Fruit fly (Drosophila melanogaster) whole organism, adult: ENCODE data around the gene Eig71Ed.

Experiments
- CG11617 ChIP-seq: fragments of 200-800 bp; sonication (Bioruptor generic); optimal IDR thresholded peaks from 2 replicates; lab custom pipeline; 2017; ENCODE audit warnings: mild to moderate bottlenecking, missing biosample characterization, missing genetic modification reagents, missing genetic modification characterization
- CG12768 ChIP-seq: fragments of 200-800 bp; sonication (Bioruptor generic); optimal IDR thresholded peaks from 2 replicates; lab custom pipeline; 2017; ENCODE audit warnings: missing biosample characterization, missing genetic modification characterization, mild to moderate bottlenecking, moderate library complexity, missing genetic modification reagents
- CG14711 ChIP-seq: fragments of 200-800 bp; sonication (Bioruptor generic); optimal IDR thresholded peaks from 2 replicates; lab custom pipeline; 2018; ENCODE audit warnings: missing biosample characterization, mild to moderate bottlenecking, missing genetic modification characterization, moderate library complexity
- CG1620 ChIP-seq: fragments of 200-800 bp; sonication (Bioruptor generic); optimal IDR thresholded peaks from 2 replicates; lab custom pipeline; 2016; ENCODE audit warnings: missing biosample characterization, missing genetic modification characterization
- CG33017 ChIP-seq: fragments of 200-800 bp; sonication (Bioruptor generic); optimal IDR thresholded peaks from 2 replicates; lab custom pipeline; 2018; ENCODE audit warnings: missing biosample characterization, mild to moderate bottlenecking, missing genetic modification characterization, moderate library complexity
- CG5204 ChIP-seq: fragments of 200-800 bp; sonication (Bioruptor generic); optimal IDR thresholded peaks from 2 replicates; lab custom pipeline; 2016; ENCODE audit warnings: missing biosample characterization, missing genetic modification characterization
- CG7045 ChIP-seq: fragments of 200-800 bp; sonication (Bioruptor generic); optimal IDR thresholded peaks from 2 replicates; lab custom pipeline; 2017; ENCODE audit warnings: missing biosample characterization, mild to moderate bottlenecking, missing genetic modification characterization
- CG7101 ChIP-seq: fragments of 200-800 bp; sonication (Bioruptor generic); optimal IDR thresholded peaks from 2 replicates; lab custom pipeline; 2018; ENCODE audit warnings: missing biosample characterization, mild to moderate bottlenecking, missing genetic modification characterization, moderate library complexity
- Clk ChIP-seq: fragments of 200-800 bp; sonication (Bioruptor generic); optimal IDR thresholded peaks from 2 replicates; lab custom pipeline; 2017; ENCODE audit warnings: missing biosample characterization, missing genetic modification characterization
- Crg-1 ChIP-seq: fragments of 200-800 bp; sonication (Bioruptor generic); optimal IDR thresholded peaks from 2 replicates; lab custom pipeline; 2016; ENCODE audit warnings: missing biosample characterization, missing genetic modification characterization
- Hr96 ChIP-seq: fragments of 200-800 bp; sonication (Bioruptor generic); optimal IDR thresholded peaks from 2 replicates; lab custom pipeline; 2016; ENCODE audit warnings: missing biosample characterization, missing genetic modification characterization
- Mnt ChIP-seq: fragments of 200-800 bp; sonication (Bioruptor generic); optimal IDR thresholded peaks from 2 replicates; lab custom pipeline; 2016; ENCODE audit warnings: missing biosample characterization, mild to moderate bottlenecking, missing genetic modification characterization
- bab1 ChIP-seq: fragments of 200-800 bp; sonication (Bioruptor generic); optimal IDR thresholded peaks from 3 replicates; lab custom pipeline; 2019; ENCODE audit warnings: missing biosample characterization, mild to moderate bottlenecking, missing genetic modification characterization, moderate library complexity
- cic ChIP-seq: fragments of 200-800 bp; sonication (Bioruptor generic); optimal IDR thresholded peaks from 2 replicates; lab custom pipeline; 2017; ENCODE audit warnings: missing biosample characterization, mild to moderate bottlenecking, missing genetic modification characterization, moderate library complexity
- cnc ChIP-seq, 2 experiments: fragments of >200 bp; optimal IDR thresholded peaks; 2 replicates each; lab custom pipeline; 2017
- kay ChIP-seq: fragments of 200-800 bp; sonication (Bioruptor generic); peaks from one replicate; lab custom pipeline; 2016; ENCODE audit warnings: missing biosample characterization, missing genetic modification characterization, borderline replicate concordance
- ovo ChIP-seq: fragments of 200-800 bp; sonication (Bioruptor generic); optimal IDR thresholded peaks from 2 replicates; lab custom pipeline; 2016; ENCODE audit warnings: missing biosample characterization, missing genetic modification characterization
- pad ChIP-seq: fragments of 200-800 bp; sonication (Bioruptor generic); optimal IDR thresholded peaks from 3 replicates; lab custom pipeline; 2017; ENCODE audit warnings: missing biosample characterization, missing genetic modification characterization, mild to moderate bottlenecking, moderate library complexity, missing genetic modification reagents
- tj ChIP-seq: fragments of 200-800 bp; sonication (Bioruptor generic); optimal IDR thresholded peaks from 3 replicates; lab custom pipeline; 2017; ENCODE audit warnings: missing biosample characterization, mild to moderate bottlenecking, missing genetic modification characterization, moderate library complexity
- toe ChIP-seq: fragments of 200-800 bp; sonication (Bioruptor generic); optimal IDR thresholded peaks from 2 replicates; lab custom pipeline; 2016; ENCODE audit warnings: missing biosample characterization, missing genetic modification characterization

Eig71Ed gene

dm6 chr3L:15657290-15657689 is 5.0 kb downstream of the Eig71Ed start, which contains the start of the genes Eig71Ef and Eig71Eg:
Eig71Ef (minus strand) TSS chr3L:15657390.
Eig71Eg (plus strand) TSS chr3L:15657628.
- no peak for TF ChIP-seq ovo (GFP tag; lab: Kevin White, UChicago)
- no peak for TF ChIP-seq Hr96 (GFP tag; lab: Kevin White, UChicago)
- no peak for TF ChIP-seq tj (GFP tag; lab: Kevin White, UChicago)
- no peak for TF ChIP-seq CG5204 (GFP tag; lab: Kevin White, UChicago)
- TF ChIP-seq Crg-1 (GFP tag; lab: Kevin White, UChicago) = no peak
- no peak for TF ChIP-seq CG14711
- no peak for TF ChIP-seq CG7045 (GFP tag; lab: Kevin White, UChicago)
- no peak for TF ChIP-seq CG7101 (tag; lab: Kevin White, UChicago)
- TF ChIP-seq CG12768 = no peak
- no peak for TF ChIP-seq kay (GFP tag; lab: Kevin White, UChicago)
- TF ChIP-seq Clk (GFP tag; lab: Kevin White, UChicago) = no peak
- TF ChIP-seq CG1620 = no peak
- no peak for TF ChIP-seq pad (GFP tag; lab: Kevin White, UChicago)
- no peak for TF ChIP-seq bab1 (GFP tag; lab: Kevin White, UChicago)
- TF ChIP-seq CG11617 (GFP tag; lab: Kevin White, UChicago) = no peak
- no peak for TF ChIP-seq cic
- no peak for TF ChIP-seq CG33017 (tag; lab: Kevin White, UChicago)

- TF ChIP-seq CG33017 (tag; lab: Kevin White, UChicago) = no peak
- no peak for TF ChIP-seq CG7101 (tag; lab: Kevin White, UChicago)
- TF ChIP-seq CG1620 = no peak
- TF ChIP-seq CG14711 = no peak
- no peak for TF ChIP-seq cnc (optimal IDR thresholded peaks at IDR 0.05; lab: Kevin White, UChicago)
- TF ChIP-seq CG12768 = no peak
- TF ChIP-seq kay (GFP tag; lab: Kevin White, UChicago) = no peak
- no peak for TF ChIP-seq pad (GFP tag; lab: Kevin White, UChicago)
- no peak for TF ChIP-seq Mnt (GFP tag; lab: Kevin White, UChicago)
- no peak for TF ChIP-seq CG5204 (GFP tag; lab: Kevin White, UChicago)
Measured at dm6 chr3L:15659341-15659740, 7.0 kb downstream of the Eig71Ed start, which contains the start of the genes Eig71Eh and Eig71Ei. Eig71Eh (minus strand) TSS chr3L:15659441. Eig71Ei (plus strand) TSS chr3L:15659707.

- TF ChIP-seq Crg-1 (GFP tag; lab: Kevin White, UChicago) = no peak
- no peak for TF ChIP-seq ovo (GFP tag; lab: Kevin White, UChicago)
- TF ChIP-seq CG12768 = no peak
- no peak for TF ChIP-seq bab1 (GFP tag; lab: Kevin White, UChicago)
- no peak for TF ChIP-seq CG1620
- no peak for TF ChIP-seq toe
- TF ChIP-seq Hr96 (GFP tag; lab: Kevin White, UChicago) = no peak
- TF ChIP-seq CG7045 (GFP tag; lab: Kevin White, UChicago) = no peak
- no peak for TF ChIP-seq tj (GFP tag; lab: Kevin White, UChicago)
Measured at dm6 chr3L:15660915-15661314, 8.6 kb downstream of the Eig71Ed start, which contains the start of the genes Eig71Ej and Eig71Ek. Eig71Ej (minus strand) TSS chr3L:15661015. Eig71Ek (plus strand) TSS chr3L:15661248.

dm6 chr3L:15661567-15661966 is 9.2 kb downstream of the Eig71Ed start, which contains the start of gene CG43082:
CG43082 (plus strand) TSS chr3L:15661867.
- TF ChIP-seq Hr96 (GFP tag; lab: Kevin White, UChicago) = no peak
- TF ChIP-seq CG5204 (GFP tag; lab: Kevin White, UChicago) = no peak
- TF ChIP-seq Mnt (GFP tag; lab: Kevin White, UChicago) = no peak
- no peak for TF ChIP-seq toe
- TF ChIP-seq CG33017 (tag; lab: Kevin White, UChicago) = no peak
- TF ChIP-seq CG7045 (GFP tag; lab: Kevin White, UChicago) = no peak
- no peak for TF ChIP-seq Clk (GFP tag; lab: Kevin White, UChicago)
- no peak for TF ChIP-seq CG14711
- no peak for TF ChIP-seq cic

- TF ChIP-seq CG11617 (GFP tag; lab: Kevin White, UChicago) (no peak), CG7101 (tag; lab: Kevin White, UChicago) (no peak), Mnt (GFP tag; lab: Kevin White, UChicago) (no peak), CG1620 (no peak)
Measured at dm6 chr3L:15662510-15662909, 10.2 kb downstream of the Eig71Ed start.

- TF ChIP-seq Hr96 (GFP tag; lab: Kevin White, UChicago) = no peak
- no peak for TF ChIP-seq Crg-1 (GFP tag; lab: Kevin White, UChicago)
- no peak for TF ChIP-seq bab1 (GFP tag; lab: Kevin White, UChicago)
- no peak for TF ChIP-seq CG7101 (tag; lab: Kevin White, UChicago)
- no peak for TF ChIP-seq Mnt (GFP tag; lab: Kevin White, UChicago)
- TF ChIP-seq kay (GFP tag; lab: Kevin White, UChicago) = no peak
- no peak for TF ChIP-seq ovo (GFP tag; lab: Kevin White, UChicago)
- TF ChIP-seq CG11617 (GFP tag; lab: Kevin White, UChicago) = no peak
- TF ChIP-seq pad (GFP tag; lab: Kevin White, UChicago) = no peak
- no peak for TF ChIP-seq CG14711
- no peak for TF ChIP-seq cic
- no peak for TF ChIP-seq CG7045 (GFP tag; lab: Kevin White, UChicago)
- no peak for TF ChIP-seq CG5204 (GFP tag; lab: Kevin White, UChicago)
Measured at dm6 chr3L:15664199-15664794, 12.0 kb downstream of the Eig71Ed start.
